Fruit fly (Drosophila melanogaster) whole organism, pupa: ENCODE data around the gene CG33060.

Source experiments
- CG10348 ChIP-seq: fragments of 200-800 bp; sonication (Bioruptor generic); IDR thresholded peaks from 2 replicates; pipeline ENCODE4 v1.3.6; 2022; ENCODE audit warnings: missing biosample characterization, missing genetic modification characterization
- CG12605 ChIP-seq: fragments of 200-800 bp; sonication (Bioruptor generic); IDR thresholded peaks from 2 replicates; pipeline ENCODE4 v1.3.6; 2022; ENCODE audit warnings: missing biosample characterization, missing genetic modification characterization
- CG13204 ChIP-seq: fragments of 200-800 bp; sonication (Bioruptor generic); optimal IDR thresholded peaks from 2 replicates; lab custom pipeline; 2018; ENCODE audit warnings: missing biosample characterization, mild to moderate bottlenecking, missing genetic modification characterization, moderate library complexity
- CG14655 ChIP-seq: fragments of 200-800 bp; sonication (Bioruptor generic); optimal IDR thresholded peaks from 3 replicates; lab custom pipeline; 2017; ENCODE audit warnings: mild to moderate bottlenecking, missing biosample characterization, missing genetic modification reagents, missing genetic modification characterization
- CG15710 ChIP-seq: fragments of 200-800 bp; sonication (Bioruptor generic); optimal IDR thresholded peaks from 2 replicates; lab custom pipeline; 2018; ENCODE audit warnings: missing biosample characterization, mild to moderate bottlenecking, missing genetic modification characterization, moderate library complexity
- CG17806 ChIP-seq: fragments of 200-800 bp; sonication (Bioruptor generic); optimal IDR thresholded peaks from 2 replicates; lab custom pipeline; 2018; ENCODE audit warnings: missing biosample characterization, mild to moderate bottlenecking, missing genetic modification characterization, moderate library complexity
- CG32121 ChIP-seq: fragments of 200-800 bp; sonication (Bioruptor generic); IDR thresholded peaks from 2 replicates; pipeline ENCODE4 v1.3.6; 2022; ENCODE audit warnings: missing biosample characterization, missing genetic modification characterization
- CG34367 ChIP-seq: fragments of 200-800 bp; sonication (Bioruptor generic); optimal IDR thresholded peaks from 2 replicates; lab custom pipeline; 2018; ENCODE audit warnings: missing biosample characterization, mild to moderate bottlenecking, missing genetic modification characterization
- CG4496 ChIP-seq: fragments of 200-800 bp; sonication (Bioruptor generic); IDR thresholded peaks from 3 replicates; pipeline ENCODE4 v1.3.6; 2022; ENCODE audit warnings: missing biosample characterization, missing genetic modification characterization
- CG8159 ChIP-seq: fragments of 200-800 bp; sonication (Bioruptor generic); optimal IDR thresholded peaks from 3 replicates; lab custom pipeline; 2018; ENCODE audit warnings: missing biosample characterization, mild to moderate bottlenecking, missing genetic modification characterization, moderate library complexity
- CG8301 ChIP-seq: fragments of 200-800 bp; sonication (Bioruptor generic); optimal IDR thresholded peaks from 2 replicates; lab custom pipeline; 2018; ENCODE audit warnings: missing biosample characterization, mild to moderate bottlenecking, missing genetic modification characterization
- CG9948 ChIP-seq: fragments of 200-800 bp; sonication (Bioruptor generic); optimal IDR thresholded peaks from 2 replicates; lab custom pipeline; 2018; ENCODE audit warnings: missing biosample characterization, mild to moderate bottlenecking, missing genetic modification characterization, moderate library complexity
- D1 ChIP-seq: fragments of 200-800 bp; sonication (Bioruptor generic); optimal IDR thresholded peaks from 2 replicates; lab custom pipeline; 2018; ENCODE audit warnings: missing biosample characterization, mild to moderate bottlenecking, missing genetic modification characterization, moderate library complexity
- EcR ChIP-seq: fragments of 200-800 bp; sonication (Bioruptor generic); optimal IDR thresholded peaks from 3 replicates; lab custom pipeline; 2019; ENCODE audit warnings: missing biosample characterization, missing genetic modification characterization, mild to moderate bottlenecking, moderate library complexity, missing genetic modification reagents
- Ets98B ChIP-seq: fragments of 200-800 bp; sonication (Bioruptor generic); IDR thresholded peaks from 2 replicates; pipeline ENCODE4 v1.3.6; 2022; ENCODE audit warnings: missing biosample characterization, missing genetic modification characterization
- Pif1A ChIP-seq: fragments of 200-800 bp; sonication (Bioruptor generic); optimal IDR thresholded peaks from 3 replicates; lab custom pipeline; 2016; ENCODE audit warnings: missing biosample characterization, missing genetic modification characterization
- Pif1B ChIP-seq: fragments of 200-800 bp; sonication (Bioruptor generic); optimal IDR thresholded peaks from 3 replicates; lab custom pipeline; 2016; ENCODE audit warnings: missing biosample characterization, missing genetic modification characterization
- Snoo ChIP-seq: fragments of 200-800 bp; sonication (Bioruptor generic); optimal IDR thresholded peaks from 3 replicates; lab custom pipeline; 2017; ENCODE audit warnings: missing biosample characterization, mild to moderate bottlenecking, missing genetic modification characterization, inconsistent platforms
- fd96Ca ChIP-seq: fragments of 200-800 bp; sonication (Bioruptor generic); IDR thresholded peaks from 3 replicates; pipeline ENCODE4 v1.3.6; 2022; ENCODE audit warnings: missing biosample characterization, missing genetic modification characterization
- gl ChIP-seq: fragments of 200-800 bp; sonication (Bioruptor generic); optimal IDR thresholded peaks from 2 replicates; lab custom pipeline; 2018; ENCODE audit warnings: missing biosample characterization, mild to moderate bottlenecking, missing genetic modification characterization
- rn ChIP-seq: fragments of 200-800 bp; sonication (Bioruptor generic); IDR thresholded peaks from 2 replicates; pipeline ENCODE4 v1.3.6; 2022; ENCODE audit warnings: missing biosample characterization, missing genetic modification characterization

Gene CG33060

dm6 chr3L:16329495-16329894, 1.3 kb upstream of the CG33060 start, which contains the start of gene CG33061:
CG33061 (plus strand) TSS chr3L:16329795.
- TF ChIP-seq CG12605 (GFP tag; lab: Robert Waterston, UW) = no peak
- TF ChIP-seq, all 21 proteins: peak for 0

dm6 chr3L:16331633-16332032, 793 bp downstream of the CG33060 start, which contains the start of gene retinin:
retinin (plus strand) TSS chr3L:16331933.
- TF ChIP-seq CG13204 (GFP tag; lab: Kevin White, UChicago) (no peak), CG12605 (GFP tag; lab: Robert Waterston, UW) (no peak), Pif1B (GFP tag; lab: Kevin White, UChicago) (no peak)
- TF ChIP-seq, all 21 proteins: peak for 0

dm6 chr3L:16333013-16333412, 2.2 kb downstream of the CG33060 start, which contains the start of gene CG13056:
CG13056 (plus strand) TSS chr3L:16333313.
- no peak for TF ChIP-seq Pif1B (GFP tag; lab: Kevin White, UChicago)
- no peak for TF ChIP-seq CG14655 (GFP tag; lab: Kevin White, UChicago)
- no peak for TF ChIP-seq CG9948 (tag; lab: Kevin White, UChicago)
- no peak for TF ChIP-seq CG17806 (tag; lab: Kevin White, UChicago)
- no peak for TF ChIP-seq EcR (GFP tag; lab: Kevin White, UChicago)
- TF ChIP-seq fd96Ca (GFP tag; lab: Robert Waterston, UW) = no peak
- TF ChIP-seq CG34367 (tag; lab: Kevin White, UChicago) = no peak
- no peak for TF ChIP-seq Ets98B (GFP tag; lab: Robert Waterston, UW)
- TF ChIP-seq, all 21 proteins: peak for 0

- TF ChIP-seq Pif1A (GFP tag; lab: Kevin White, UChicago) = no peak
- TF ChIP-seq CG32121 (GFP tag; lab: Robert Waterston, UW) = no peak
- TF ChIP-seq CG10348 (GFP tag; lab: Robert Waterston, UW) = no peak
- TF ChIP-seq Pif1B (GFP tag; lab: Kevin White, UChicago) = no peak
- TF ChIP-seq CG12605 (GFP tag; lab: Robert Waterston, UW) = no peak
- no peak for TF ChIP-seq CG9948 (tag; lab: Kevin White, UChicago)
- TF ChIP-seq CG4496 (GFP tag; lab: Robert Waterston, UW) = peak; percentile 69; the same call in 2 of the 3 replicates
- no peak for TF ChIP-seq Ets98B (GFP tag; lab: Robert Waterston, UW)
- TF ChIP-seq rn (GFP tag; lab: Robert Waterston, UW) = no peak
- 0 out of 3 replicates have a peak, but pooled peaks have one; percentile 15 for TF ChIP-seq fd96Ca (GFP tag; lab: Robert Waterston, UW)
- TF ChIP-seq gl (tag; lab: Kevin White, UChicago) = no peak
- TF ChIP-seq CG34367 (tag; lab: Kevin White, UChicago) = no peak
- no peak for TF ChIP-seq CG8159 (tag; lab: Kevin White, UChicago)
- no peak for TF ChIP-seq CG13204 (GFP tag; lab: Kevin White, UChicago)
- TF ChIP-seq EcR (GFP tag; lab: Kevin White, UChicago) = peak; percentile 25
- TF ChIP-seq CG8301 (tag; lab: Kevin White, UChicago) = no peak
- TF ChIP-seq CG17806 (tag; lab: Kevin White, UChicago) = no peak
- TF ChIP-seq D1 (tag; lab: Kevin White, UChicago) = no peak
- TF ChIP-seq CG14655 (GFP tag; lab: Kevin White, UChicago) = no peak
- no peak for TF ChIP-seq CG15710
- TF ChIP-seq Snoo (tag; lab: Kevin White, UChicago) = no peak
Measured at dm6 chr3L:16334876-16335275, 4.0 kb downstream of the CG33060 start.

dm6 chr3L:16337739-16338138, 6.9 kb downstream of the CG33060 start:
- TF ChIP-seq CG10348 (GFP tag; lab: Robert Waterston, UW) = no peak
- TF ChIP-seq, all 21 proteins: peak for 0

- TF ChIP-seq fd96Ca (GFP tag; lab: Robert Waterston, UW) (no peak), CG14655 (GFP tag; lab: Kevin White, UChicago) (no peak), CG13204 (GFP tag; lab: Kevin White, UChicago) (no peak), Pif1A (GFP tag; lab: Kevin White, UChicago) (no peak), rn (GFP tag; lab: Robert Waterston, UW) (no peak), EcR (GFP tag; lab: Kevin White, UChicago) (no peak), gl (tag; lab: Kevin White, UChicago) (no peak), CG17806 (tag; lab: Kevin White, UChicago) (no peak), CG15710 (no peak), Pif1B (GFP tag; lab: Kevin White, UChicago) (no peak), CG12605 (GFP tag; lab: Robert Waterston, UW) (no peak), D1 (tag; lab: Kevin White, UChicago) (no peak), CG32121 (GFP tag; lab: Robert Waterston, UW) (no peak), Ets98B (GFP tag; lab: Robert Waterston, UW) (no peak), CG34367 (tag; lab: Kevin White, UChicago) (no peak), CG8301 (tag; lab: Kevin White, UChicago) (no peak), CG9948 (tag; lab: Kevin White, UChicago) (no peak), Snoo (tag; lab: Kevin White, UChicago) (no peak), CG4496 (GFP tag; lab: Robert Waterston, UW) (no peak)
Measured at dm6 chr3L:16338703-16339102, 7.9 kb downstream of the CG33060 start, which contains the start of gene CG4998. CG4998 (plus strand) TSS chr3L:16339003.
